Fruit fly (Drosophila melanogaster) whole organism, embryonic: ENCODE measurements around the gene Bace.

Experiments used
- BEAF-32 ChIP-seq: fragments of 200-800 bp; sonication (Bioruptor generic); optimal IDR thresholded peaks from 3 replicates; lab custom pipeline; 2017; ENCODE audit warnings: missing biosample characterization, missing genetic modification characterization, mild to moderate bottlenecking, moderate library complexity, missing genetic modification reagents
- Bteb2 ChIP-seq: fragments of 200-800 bp; sonication (Bioruptor generic); optimal IDR thresholded peaks from 2 replicates; lab custom pipeline; 2016; ENCODE audit warnings: missing biosample characterization, missing genetic modification characterization
- CG10366 ChIP-seq: fragments of 200-800 bp; sonication (Bioruptor generic); IDR thresholded peaks from 2 replicates; pipeline ENCODE4 v1.3.6; 2022; ENCODE audit warnings: missing biosample characterization, missing genetic modification characterization
- CG11093 ChIP-seq: fragments of 200-800 bp; sonication (Bioruptor generic); IDR thresholded peaks from 3 replicates; pipeline ENCODE4 v1.3.6; 2022; ENCODE audit warnings: missing biosample characterization, missing genetic modification characterization
- CG11723 ChIP-seq: fragments of 200-800 bp; sonication (Bioruptor generic); optimal IDR thresholded peaks from 2 replicates; lab custom pipeline; 2017; ENCODE audit warnings: missing biosample characterization, mild to moderate bottlenecking, missing genetic modification characterization
- CG13424 ChIP-seq: fragments of 200-800 bp; sonication (Bioruptor generic); optimal IDR thresholded peaks from 2 replicates; lab custom pipeline; 2019; ENCODE audit warnings: missing biosample characterization, mild to moderate bottlenecking, missing genetic modification characterization, moderate library complexity
- CG14050 ChIP-seq: fragments of 200-800 bp; sonication (Bioruptor generic); IDR thresholded peaks from 3 replicates; pipeline ENCODE4 v1.3.6; 2022; ENCODE audit warnings: missing biosample characterization, missing genetic modification characterization
- CG14667 ChIP-seq: fragments of 200-800 bp; sonication (Bioruptor generic); IDR thresholded peaks from 2 replicates; pipeline ENCODE4 v1.3.6; 2022; ENCODE audit warnings: missing biosample characterization, missing genetic modification characterization
- CG17359 ChIP-seq: fragments of 200-800 bp; sonication (Bioruptor generic); optimal IDR thresholded peaks from 3 replicates; lab custom pipeline; 2018; ENCODE audit warnings: missing biosample characterization, mild to moderate bottlenecking, missing genetic modification characterization, moderate library complexity
- CG17912 ChIP-seq: fragments of 200-800 bp; sonication (Bioruptor generic); optimal IDR thresholded peaks from 2 replicates; lab custom pipeline; 2018; ENCODE audit warnings: missing biosample characterization, mild to moderate bottlenecking, missing genetic modification characterization
- CG18599 ChIP-seq: fragments of 200-800 bp; sonication (Bioruptor generic); optimal IDR thresholded peaks from 3 replicates; lab custom pipeline; 2017; ENCODE audit warnings: missing biosample characterization, missing genetic modification characterization, mild to moderate bottlenecking, moderate library complexity, missing genetic modification reagents
- CG30403 ChIP-seq: fragments of 200-800 bp; sonication (Bioruptor generic); optimal IDR thresholded peaks from 3 replicates; lab custom pipeline; 2016; ENCODE audit warnings: missing biosample characterization, missing genetic modification characterization
- CG34376 ChIP-seq: fragments of 200-800 bp; sonication (Bioruptor generic); optimal IDR thresholded peaks from 2 replicates; lab custom pipeline; 2018; ENCODE audit warnings: missing biosample characterization, mild to moderate bottlenecking, missing genetic modification characterization
- CG42726 ChIP-seq: fragments of 200-800 bp; sonication (Bioruptor generic); IDR thresholded peaks from 2 replicates; pipeline ENCODE4 v1.3.6; 2022; ENCODE audit warnings: missing biosample characterization, missing genetic modification characterization; ENCODE audit not compliant: partially characterized antibody
- CG4360 ChIP-seq: fragments of 200-800 bp; sonication (Bioruptor generic); IDR thresholded peaks from 2 replicates; pipeline ENCODE4 v1.3.6; 2022; ENCODE audit warnings: missing biosample characterization, missing genetic modification characterization
- CG43689 ChIP-seq: fragments of 200-800 bp; sonication (Bioruptor generic); IDR thresholded peaks from 2 replicates; pipeline ENCODE4 v1.3.6; 2022; ENCODE audit warnings: missing biosample characterization, missing genetic modification characterization
- CG4854 ChIP-seq: fragments of 200-800 bp; sonication (Bioruptor generic); optimal IDR thresholded peaks from 2 replicates; lab custom pipeline; 2016; ENCODE audit warnings: missing biosample characterization, missing genetic modification characterization, inconsistent platforms
- CG7271 ChIP-seq: fragments of 200-800 bp; sonication (Bioruptor generic); optimal IDR thresholded peaks from 2 replicates; lab custom pipeline; 2018; ENCODE audit warnings: missing biosample characterization, mild to moderate bottlenecking, missing genetic modification characterization, moderate library complexity
- CG9727 ChIP-seq: fragments of 200-800 bp; sonication (Bioruptor generic); optimal IDR thresholded peaks from 3 replicates; lab custom pipeline; 2017; ENCODE audit warnings: missing biosample characterization, mild to moderate bottlenecking, missing genetic modification characterization
- Chrac-16 ChIP-seq: fragments of 200-800 bp; sonication (Bioruptor generic); optimal IDR thresholded peaks from 3 replicates; lab custom pipeline; 2016; ENCODE audit warnings: missing biosample characterization, missing genetic modification characterization
- CrebB ChIP-seq: fragments of 200-800 bp; sonication (Bioruptor generic); optimal IDR thresholded peaks from 3 replicates; lab custom pipeline; 2018; ENCODE audit warnings: missing biosample characterization, mild to moderate bottlenecking, missing genetic modification characterization
- Dbx ChIP-seq: fragments of 200-800 bp; sonication (Bioruptor generic); IDR thresholded peaks from 3 replicates; pipeline ENCODE4 v1.3.6; 2022; ENCODE audit warnings: missing biosample characterization, missing genetic modification characterization
- Deaf1 ChIP-seq: fragments of 200-800 bp; optimal IDR thresholded peaks from 3 replicates; lab custom pipeline; 2019; ENCODE audit warnings: missing biosample characterization, mild to moderate bottlenecking, missing genetic modification characterization, moderate library complexity
- Hey ChIP-seq: fragments of 200-800 bp; sonication (Bioruptor generic); optimal IDR thresholded peaks from 3 replicates; lab custom pipeline; 2018; ENCODE audit warnings: missing biosample characterization, mild to moderate bottlenecking, missing genetic modification characterization
- HmgZ ChIP-seq: fragments of 200-800 bp; sonication (Bioruptor generic); optimal IDR thresholded peaks from 2 replicates; lab custom pipeline; 2018; ENCODE audit warnings: missing biosample characterization, mild to moderate bottlenecking, missing genetic modification characterization
- Jarid2 ChIP-seq: fragments of 200-800 bp; sonication (Bioruptor generic); optimal IDR thresholded peaks from 3 replicates; lab custom pipeline; 2017; ENCODE audit warnings: mild to moderate bottlenecking, missing biosample characterization, missing genetic modification reagents, missing genetic modification characterization
- Oli ChIP-seq: fragments of 200-800 bp; sonication (Bioruptor generic); optimal IDR thresholded peaks from 2 replicates; lab custom pipeline; 2018; ENCODE audit warnings: missing biosample characterization, mild to moderate bottlenecking, missing genetic modification characterization, moderate library complexity
- Pdp1 ChIP-seq, 2 experiments: fragments of 200-800 bp; sonication (Bioruptor generic); optimal IDR thresholded peaks; 3 replicates each; lab custom pipeline; 2016; ENCODE audit warnings: missing biosample characterization in 2 of 2, missing genetic modification characterization in 2 of 2, mild to moderate bottlenecking in 1 of 2, moderate library complexity in 1 of 2
- Xbp1 ChIP-seq: fragments of 200-800 bp; sonication (Bioruptor generic); optimal IDR thresholded peaks from 3 replicates; lab custom pipeline; 2016; ENCODE audit warnings: missing biosample characterization, mild to moderate bottlenecking, missing genetic modification characterization
- YL-1 ChIP-seq: fragments of 200-800 bp; sonication (Bioruptor generic); optimal IDR thresholded peaks from 3 replicates; lab custom pipeline; 2017; ENCODE audit warnings: missing biosample characterization, mild to moderate bottlenecking, missing genetic modification characterization
- bbx ChIP-seq: fragments of 200-800 bp; sonication (Bioruptor generic); IDR thresholded peaks from 2 replicates; pipeline ENCODE4 v1.3.6; 2022; ENCODE audit warnings: missing biosample characterization, missing genetic modification characterization; ENCODE audit not compliant: partially characterized antibody
- crc ChIP-seq: fragments of 200-800 bp; sonication (Bioruptor generic); optimal IDR thresholded peaks from 2 replicates; lab custom pipeline; 2016; ENCODE audit warnings: missing biosample characterization, missing genetic modification characterization
- danr ChIP-seq: fragments of 200-800 bp; sonication (Bioruptor generic); IDR thresholded peaks from 2 replicates; pipeline ENCODE4 v1.3.6; 2022; ENCODE audit warnings: missing biosample characterization, missing genetic modification characterization
- gro ChIP-seq: fragments of 200-800 bp; sonication (Bioruptor generic); optimal IDR thresholded peaks from 2 replicates; lab custom pipeline; 2016; ENCODE audit warnings: missing biosample characterization, missing genetic modification characterization
- hbn ChIP-seq: fragments of 200-800 bp; sonication (Bioruptor generic); IDR thresholded peaks from 2 replicates; pipeline ENCODE4 v1.3.6; 2022; ENCODE audit warnings: missing biosample characterization, missing genetic modification characterization; ENCODE audit not compliant: partially characterized antibody
- hth ChIP-seq: fragments of >200 bp; optimal IDR thresholded peaks from 2 replicates; lab custom pipeline; 2017; ENCODE audit warnings: inconsistent platforms
- inv ChIP-seq: fragments of 200-800 bp; sonication (Bioruptor generic); IDR thresholded peaks from 2 replicates; pipeline ENCODE4 v1.3.6; 2022; ENCODE audit warnings: missing biosample characterization, missing genetic modification characterization; ENCODE audit not compliant: partially characterized antibody
- lov ChIP-seq, 2 experiments: fragments of 200-800 bp in 1 of 2; fragments of >200 bp in 1 of 2; sonication (Bioruptor generic) in 1 of 2; IDR thresholded peaks in 1 of 2; optimal IDR thresholded peaks in 1 of 2; 2 replicates in 1 of 2; 3 replicates in 1 of 2; pipeline versions ENCODE4 v1.3.6 to Lab custom; 2017 to 2022; ENCODE audit warnings: missing biosample characterization in 1 of 2, missing genetic modification characterization in 1 of 2
- maf-S ChIP-seq: fragments of 200-800 bp; sonication (Bioruptor generic); optimal IDR thresholded peaks from 2 replicates; lab custom pipeline; 2016; ENCODE audit warnings: missing biosample characterization, missing genetic modification characterization
- onecut ChIP-seq: fragments of 200-800 bp; sonication (Bioruptor generic); IDR thresholded peaks from 2 replicates; pipeline ENCODE4 v1.3.6; 2022; ENCODE audit warnings: missing biosample characterization, missing genetic modification characterization
- pb ChIP-seq: fragments of 200-800 bp; sonication (Bioruptor generic); optimal IDR thresholded peaks from 3 replicates; lab custom pipeline; 2016; ENCODE audit warnings: missing biosample characterization, missing genetic modification characterization
- pfk ChIP-seq: fragments of 200-800 bp; sonication (Bioruptor generic); optimal IDR thresholded peaks from 2 replicates; lab custom pipeline; 2018; ENCODE audit warnings: missing biosample characterization, mild to moderate bottlenecking, missing genetic modification characterization, moderate library complexity
- phol ChIP-seq: fragments of 200-800 bp; sonication (Bioruptor generic); optimal IDR thresholded peaks from 3 replicates; lab custom pipeline; 2018; ENCODE audit warnings: missing biosample characterization, mild to moderate bottlenecking, missing genetic modification characterization, moderate library complexity
- pnt ChIP-seq: fragments of 200-800 bp; sonication (Bioruptor generic); optimal IDR thresholded peaks from 3 replicates; lab custom pipeline; 2016; ENCODE audit warnings: missing biosample characterization, missing genetic modification characterization
- ranshi ChIP-seq: fragments of 200-800 bp; sonication (Bioruptor generic); IDR thresholded peaks from 2 replicates; pipeline ENCODE4 v1.3.6; 2022; ENCODE audit warnings: missing biosample characterization, missing genetic modification characterization
- run ChIP-seq: fragments of 200-800 bp; sonication (Bioruptor generic); optimal IDR thresholded peaks from 3 replicates; lab custom pipeline; 2018; ENCODE audit warnings: missing biosample characterization, mild to moderate bottlenecking, missing genetic modification characterization
- sc ChIP-seq, 3 experiments: fragments of >200 bp in 2 of 3; fragments of 200-800 bp in 1 of 3; sonication (Bioruptor generic) in 1 of 3; optimal IDR thresholded peaks; 2 replicates in 2 of 3; 3 replicates in 1 of 3; lab custom pipeline; 2017; ENCODE audit warnings: mild to moderate bottlenecking in 1 of 3, missing biosample characterization in 1 of 3, missing genetic modification characterization in 1 of 3, missing genetic modification reagents in 1 of 3
- tgo ChIP-seq: fragments of 200-800 bp; sonication (Bioruptor generic); IDR thresholded peaks from 3 replicates; pipeline ENCODE4 v1.3.6; 2022; ENCODE audit warnings: missing biosample characterization, missing genetic modification characterization
- yki ChIP-seq: fragments of >200 bp; optimal IDR thresholded peaks from 3 replicates; lab custom pipeline; 2018

The Bace gene

dm6 chr2L:8461782-8462453 lies 34.2 kb downstream of the Bace start (continued):
- TF ChIP-seq maf-S (GFP tag; lab: Kevin White, UChicago) (no peak), BEAF-32 (GFP tag; lab: Kevin White, UChicago) (no peak), Oli (tag; lab: Kevin White, UChicago) (peak; percentile 44), CG30403 (GFP tag; lab: Kevin White, UChicago) (peak; percentile 39), CG9727 (GFP tag; lab: Kevin White, UChicago) (peak; percentile 17), CG13424 (peak; percentile 21), Jarid2 (GFP tag; lab: Kevin White, UChicago) (peak; percentile 24), CG14667 (GFP tag; lab: Robert Waterston, UW) (no peak), CG4360 (GFP tag; lab: Robert Waterston, UW) (no peak), Hey (tag; lab: Kevin White, UChicago) (no peak), Xbp1 (GFP tag; lab: Kevin White, UChicago) (no peak), CG17912 (GFP tag; lab: Kevin White, UChicago) (no peak), pfk (no peak), CG34376 (GFP tag; lab: Kevin White, UChicago) (peak; percentile 85), run (tag; lab: Kevin White, UChicago) (no peak), phol (peak; percentile 42), CG4854 (no peak), Dbx (GFP tag; lab: Robert Waterston, UW) (peak; percentile 28; the same call in 1 of the 3 replicates), crc (no peak), Deaf1 (tag; lab: Kevin White, UChicago) (no peak), YL-1 (GFP tag; lab: Kevin White, UChicago) (no peak), hth (lab: Kevin White, UChicago) (no peak), hbn (no peak), CG14050 (GFP tag; lab: Robert Waterston, UW) (no peak), ranshi (GFP tag; lab: Robert Waterston, UW) (no peak), CG43689 (GFP tag; lab: Robert Waterston, UW) (no peak), sc (optimal IDR thresholded peaks at IDR 0.05; lab: Kevin White, UChicago) (no peak), sc (GFP tag; optimal IDR thresholded peaks at IDR 0.05; lab: Kevin White, UChicago) (peak; percentile 28), CG7271 (tag; lab: Kevin White, UChicago) (no peak), CG11093 (GFP tag; lab: Robert Waterston, UW) (no peak), yki (lab: Kevin White, UChicago) (no peak), Pdp1 (GFP tag; optimal IDR thresholded peaks at IDR 0.05; lab: Kevin White, UChicago) (peak in 1 of 2 experiments; percentile 39), gro (GFP tag; lab: Kevin White, UChicago) (no peak), CG17359 (tag; lab: Kevin White, UChicago) (peak; percentile 11), bbx (GFP tag; lab: Robert Waterston, UW) (no peak), lov (optimal IDR thresholded peaks at IDR 0.05; lab: Kevin White, UChicago) (no peak), lov (GFP tag; IDR thresholded peaks at IDR 0.05; lab: Robert Waterston, UW) (no peak), CG11723 (GFP tag; lab: Kevin White, UChicago) (no peak), pnt (GFP tag; lab: Kevin White, UChicago) (no peak), onecut (GFP tag; lab: Robert Waterston, UW) (no peak), pb (GFP tag; lab: Kevin White, UChicago) (no peak), CG42726 (no peak), inv (GFP tag; lab: Robert Waterston, UW) (no peak), CG10366 (no peak), tgo (GFP tag; lab: Robert Waterston, UW) (no peak), danr (GFP tag; lab: Robert Waterston, UW) (no peak), HmgZ (tag; lab: Kevin White, UChicago) (peak; percentile 23), CG18599 (GFP tag; lab: Kevin White, UChicago) (peak; percentile 42), Chrac-16 (GFP tag; lab: Kevin White, UChicago) (no peak), CrebB (tag; lab: Kevin White, UChicago) (no peak), Bteb2 (GFP tag; lab: Kevin White, UChicago) (peak; percentile 24)
